Worm (Caenorhabditis elegans): ENCODE measurements around the gene Y102A11A.9.

DNA sequence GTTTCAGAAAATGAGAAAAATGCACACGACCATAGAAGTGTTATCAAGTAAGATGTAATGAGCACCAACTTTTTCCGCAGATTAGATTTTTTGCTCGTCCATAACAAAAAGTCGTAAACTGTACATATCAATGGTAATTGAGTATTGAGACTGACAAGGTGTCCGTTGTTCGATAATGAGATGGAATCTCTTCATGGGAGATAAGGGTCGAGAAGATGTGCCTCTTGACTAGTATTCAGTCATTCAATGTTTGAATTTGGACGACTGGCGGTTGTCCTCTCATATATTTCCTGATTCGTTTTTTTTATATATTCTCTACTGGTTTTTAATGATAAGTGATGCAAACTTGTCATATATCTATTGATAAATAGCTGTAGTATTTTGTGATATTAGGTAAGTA, 31.3 kb upstream of the Y102A11A.9 start:
- no peak for TF ChIP-seq nhr-25 (tag; optimal IDR thresholded peaks at IDR 0.05)
- no peak for TF ChIP-seq lin-13 (GFP tag; optimal IDR thresholded peaks at IDR 0.05)
- no peak for TF ChIP-seq mab-5 (tag; optimal IDR thresholded peaks at IDR 0.05)
- TF ChIP-seq unc-62 (GFP tag; optimal IDR thresholded peaks at IDR 0.05), result no peak
- no peak for TF ChIP-seq ztf-11 (tag; optimal IDR thresholded peaks at IDR 0.05)
- TF ChIP-seq nhr-129 (tag; optimal IDR thresholded peaks at IDR 0.05), result no peak
- TF ChIP-seq nhr-237 (tag; optimal IDR thresholded peaks at IDR 0.05), result no peak

Measured in whole organism, L2 larva.